Worm (Caenorhabditis elegans): ENCODE results near the gene F56D6.23.

F56D6.23 gene

ce11 chrIV:3899719-3900554 is 18.3 kb upstream of the F56D6.23 start, which contains the start of gene srz-62:
Gene srz-62, plus strand, starts transcription at chrIV:3900504.
- TF ChIP-seq flh-1 (GFP tag; optimal IDR thresholded peaks at IDR 0.05) (no peak), cnd-1 (tag; optimal IDR thresholded peaks at IDR 0.05) (no peak), sptf-1 (tag; optimal IDR thresholded peaks at IDR 0.05) (no peak), mab-5 (tag; optimal IDR thresholded peaks at IDR 0.05) (no peak), nhr-28 (tag; optimal IDR thresholded peaks at IDR 0.05) (no peak)

ce11 chrIV:3902955-3903354 is 15.3 kb upstream of the F56D6.23 start, which contains the start of gene F56D6.6:
Gene F56D6.6, plus strand, starts transcription at chrIV:3903255.
- TF ChIP-seq nhr-76 (tag; optimal IDR thresholded peaks at IDR 0.05) (no peak), pha-4 (tag; optimal IDR thresholded peaks at IDR 0.05) (no peak), blmp-1 (tag; optimal IDR thresholded peaks at IDR 0.05) (no peak), sptf-1 (tag; optimal IDR thresholded peaks at IDR 0.05) (no peak), nhr-28 (tag; optimal IDR thresholded peaks at IDR 0.05) (no peak), flh-1 (GFP tag; optimal IDR thresholded peaks at IDR 0.05) (no peak), unc-120 (tag; optimal IDR thresholded peaks at IDR 0.05; ENCODE audit: poor library complexity, severe bottlenecking) (no peak), hlh-1 (tag; optimal IDR thresholded peaks at IDR 0.05) (no peak), bed-3 (GFP tag; optimal IDR thresholded peaks at IDR 0.05) (no peak), elt-3 (tag; optimal IDR thresholded peaks at IDR 0.05) (no peak), mab-5 (tag; optimal IDR thresholded peaks at IDR 0.05) (no peak), ceh-39 (tag; optimal IDR thresholded peaks at IDR 0.05) (no peak), snpc-4 (tag; optimal IDR thresholded peaks at IDR 0.05) (no peak), mls-2 (tag; optimal IDR thresholded peaks at IDR 0.05) (no peak), lsy-2 (tag; optimal IDR thresholded peaks at IDR 0.05) (no peak), drap-1 (GFP tag; optimal IDR thresholded peaks at IDR 0.05) (no peak), cnd-1 (tag; optimal IDR thresholded peaks at IDR 0.05) (no peak)

DNA sequence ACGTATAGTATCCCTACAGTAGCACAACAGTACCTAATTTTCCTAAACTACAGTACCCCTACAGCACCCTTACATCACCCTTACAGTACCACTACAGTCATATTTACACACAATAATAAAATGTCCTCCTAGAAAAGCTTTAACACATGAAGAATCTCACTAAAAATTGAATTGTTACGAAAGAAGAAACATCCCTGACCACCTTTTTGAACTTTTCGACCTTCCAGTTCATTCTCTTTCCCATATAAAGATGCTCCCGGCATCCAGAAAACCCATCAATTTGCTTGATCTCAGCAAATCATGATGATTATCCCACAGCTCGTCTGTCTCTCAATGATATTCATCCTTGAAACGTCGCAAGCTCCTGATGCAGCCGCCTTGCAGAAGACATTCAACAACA is 13.6 kb upstream of the F56D6.23 start, which contains the start of gene F56D6.21:
F56D6.21 (plus strand) TSS at position 301 of the 400 bp plus-strand sequence.
- TF ChIP-seq unc-120 (tag; optimal IDR thresholded peaks at IDR 0.05; ENCODE audit: poor library complexity, severe bottlenecking) (no peak), tbx-8 (GFP tag; optimal IDR thresholded peaks at IDR 0.05) (no peak), cnd-1 (tag; optimal IDR thresholded peaks at IDR 0.05) (no peak), ces-1 (GFP tag; optimal IDR thresholded peaks at IDR 0.05) (no peak), lin-13 (tag; optimal IDR thresholded peaks at IDR 0.05) (no peak), pha-4 (tag; optimal IDR thresholded peaks at IDR 0.05) (no peak), ceh-43 (GFP tag; optimal IDR thresholded peaks at IDR 0.05) (no peak), ceh-39 (tag; optimal IDR thresholded peaks at IDR 0.05) (no peak)

DNA sequence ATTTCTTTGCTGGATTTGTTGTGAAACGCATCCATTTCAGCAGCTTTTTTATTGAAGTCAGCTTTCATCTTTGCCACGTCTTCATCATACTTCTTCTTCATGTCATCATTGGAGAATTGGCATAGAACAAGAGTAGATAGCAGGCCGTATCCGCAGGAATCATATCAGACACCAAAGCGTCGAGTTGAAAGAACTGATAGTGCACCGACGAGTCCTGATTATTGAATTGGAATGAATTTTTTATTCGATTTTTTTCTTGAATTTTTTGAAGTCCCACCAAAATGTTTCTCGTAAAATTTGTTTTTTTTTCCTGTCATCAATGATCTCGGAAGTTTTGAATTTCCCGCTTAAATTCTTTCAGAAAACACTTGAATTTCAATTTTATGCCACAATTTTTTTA is 11.9 kb upstream of the F56D6.23 start, which contains the start of gene F56D6.11:
F56D6.11 (minus strand) TSS at position 101 of the 400 bp plus-strand sequence.
- TF ChIP-seq bed-3 (GFP tag; optimal IDR thresholded peaks at IDR 0.05) (no peak), mls-2 (tag; optimal IDR thresholded peaks at IDR 0.05) (no peak), flh-1 (GFP tag; optimal IDR thresholded peaks at IDR 0.05) (no peak), M03D4.4 (tag; optimal IDR thresholded peaks at IDR 0.05) (no peak), tbx-8 (GFP tag; optimal IDR thresholded peaks at IDR 0.05) (no peak), nhr-28 (tag; optimal IDR thresholded peaks at IDR 0.05) (no peak), ces-1 (GFP tag; optimal IDR thresholded peaks at IDR 0.05) (no peak), sptf-1 (tag; optimal IDR thresholded peaks at IDR 0.05) (no peak), lin-32 (GFP tag; optimal IDR thresholded peaks at IDR 0.05) (no peak), ceh-39 (tag; optimal IDR thresholded peaks at IDR 0.05) (no peak), drap-1 (GFP tag; optimal IDR thresholded peaks at IDR 0.05) (no peak), elt-1 (tag; optimal IDR thresholded peaks at IDR 0.05; ENCODE audit: borderline replicate concordance, insufficient read depth) (no peak), cnd-1 (tag; optimal IDR thresholded peaks at IDR 0.05) (no peak), lsy-2 (tag; optimal IDR thresholded peaks at IDR 0.05) (no peak), mab-5 (tag; optimal IDR thresholded peaks at IDR 0.05) (no peak), pha-4 (tag; optimal IDR thresholded peaks at IDR 0.05) (no peak), sem-2 (GFP tag; optimal IDR thresholded peaks at IDR 0.05) (no peak), mep-1 (tag; optimal IDR thresholded peaks at IDR 0.05) (no peak), zip-8 (tag; optimal IDR thresholded peaks at IDR 0.05) (no peak), ham-2 (GFP tag; optimal IDR thresholded peaks at IDR 0.05) (no peak)

All from whole organism, mixed stage, embryonic.